Fruit fly (Drosophila melanogaster) whole organism, embryonic: ENCODE measurements around the gene bb8.

Experiments used
- Ada2b ChIP-seq: fragments of 200-800 bp; sonication (Bioruptor generic); IDR thresholded peaks from 2 replicates; pipeline ENCODE4 v1.3.6; 2022; ENCODE audit warnings: missing biosample characterization, missing genetic modification characterization
- Aef1 ChIP-seq: fragments of 200-800 bp; sonication (Bioruptor generic); IDR thresholded peaks from 3 replicates; pipeline ENCODE4 v1.3.6; 2022; ENCODE audit warnings: missing biosample characterization, missing genetic modification characterization
- Awh ChIP-seq: fragments of 200-800 bp; sonication (Bioruptor generic); IDR thresholded peaks from 2 replicates; pipeline ENCODE4, ENCODE4 v1.3.6; 2022; ENCODE audit warnings: missing biosample characterization, missing genetic modification characterization
- Bgb ChIP-seq: fragments of 200-800 bp; sonication (Bioruptor generic); IDR thresholded peaks from 2 replicates; pipeline ENCODE4 v1.3.6; 2022; ENCODE audit warnings: missing biosample characterization, missing genetic modification characterization; ENCODE audit not compliant: partially characterized antibody
- CG10267 ChIP-seq: fragments of 200-800 bp; sonication (Bioruptor generic); optimal IDR thresholded peaks from 2 replicates; lab custom pipeline; 2018; ENCODE audit warnings: missing biosample characterization, mild to moderate bottlenecking, missing genetic modification characterization, moderate library complexity
- CG12391 ChIP-seq: fragments of 200-800 bp; sonication (Bioruptor generic); optimal IDR thresholded peaks from 3 replicates; lab custom pipeline; 2018; ENCODE audit warnings: missing biosample characterization, mild to moderate bottlenecking, missing genetic modification characterization, moderate library complexity
- CG12942 ChIP-seq: fragments of 200-800 bp; sonication (Bioruptor generic); optimal IDR thresholded peaks from 3 replicates; lab custom pipeline; 2016; ENCODE audit warnings: missing biosample characterization, missing genetic modification characterization
- CG14050 ChIP-seq: fragments of 200-800 bp; sonication (Bioruptor generic); IDR thresholded peaks from 3 replicates; pipeline ENCODE4 v1.3.6; 2022; ENCODE audit warnings: missing biosample characterization, missing genetic modification characterization
- CG1603 ChIP-seq: fragments of 200-800 bp; sonication (Bioruptor generic); optimal IDR thresholded peaks from 2 replicates; lab custom pipeline; 2019; ENCODE audit warnings: missing biosample characterization, mild to moderate bottlenecking, missing genetic modification characterization, moderate library complexity
- CG16863 ChIP-seq: fragments of 200-800 bp; sonication (Bioruptor generic); optimal IDR thresholded peaks from 3 replicates; lab custom pipeline; 2016; ENCODE audit warnings: missing biosample characterization, missing genetic modification characterization
- CG17361 ChIP-seq: fragments of 200-800 bp; sonication (Bioruptor generic); IDR thresholded peaks from 3 replicates; pipeline ENCODE4 v1.3.6; 2022; ENCODE audit warnings: missing biosample characterization, missing genetic modification characterization
- CG18262 ChIP-seq: fragments of 200-800 bp; optimal IDR thresholded peaks from 3 replicates; lab custom pipeline; 2019; ENCODE audit warnings: missing biosample characterization, mild to moderate bottlenecking, missing genetic modification characterization, moderate library complexity
- CG1832 ChIP-seq: fragments of 200-800 bp; sonication (Bioruptor generic); optimal IDR thresholded peaks from 2 replicates; lab custom pipeline; 2017; ENCODE audit warnings: missing biosample characterization, mild to moderate bottlenecking, missing genetic modification characterization, inconsistent platforms
- CG2199 ChIP-seq: fragments of 200-800 bp; sonication (Bioruptor generic); IDR thresholded peaks from 3 replicates; pipeline ENCODE4 v1.3.6; 2022; ENCODE audit warnings: missing biosample characterization, missing genetic modification characterization
- CG32772 ChIP-seq: fragments of 200-800 bp; sonication (Bioruptor generic); IDR thresholded peaks from 2 replicates; pipeline ENCODE4 v1.3.6; 2022; ENCODE audit warnings: missing biosample characterization, missing genetic modification characterization
- CG33557 ChIP-seq: fragments of 200-800 bp; sonication (Bioruptor generic); optimal IDR thresholded peaks from 2 replicates; lab custom pipeline; 2019; ENCODE audit warnings: missing biosample characterization, mild to moderate bottlenecking, missing genetic modification characterization, moderate library complexity
- CG5953 ChIP-seq: fragments of 200-800 bp; sonication (Bioruptor generic); IDR thresholded peaks from 2 replicates; pipeline ENCODE4 v1.3.6; 2022; ENCODE audit warnings: missing biosample characterization, missing genetic modification characterization
- CG6254 ChIP-seq: fragments of 200-800 bp; sonication (Bioruptor generic); optimal IDR thresholded peaks from 3 replicates; lab custom pipeline; 2017; ENCODE audit warnings: mild to moderate bottlenecking, missing biosample characterization, missing genetic modification reagents, missing genetic modification characterization
- CG7372 ChIP-seq: fragments of 200-800 bp; sonication (Bioruptor generic); IDR thresholded peaks from 2 replicates; pipeline ENCODE4 v1.3.6; 2022; ENCODE audit warnings: missing biosample characterization, missing genetic modification characterization
- CG7786 ChIP-seq: fragments of 200-800 bp; sonication (Bioruptor generic); optimal IDR thresholded peaks from 2 replicates; lab custom pipeline; 2016; ENCODE audit warnings: missing biosample characterization, missing genetic modification characterization
- CG8281 ChIP-seq: fragments of 200-800 bp; sonication (Bioruptor generic); optimal IDR thresholded peaks from 2 replicates; lab custom pipeline; 2018; ENCODE audit warnings: missing biosample characterization, mild to moderate bottlenecking, missing genetic modification characterization, moderate library complexity
- CG9876 ChIP-seq: fragments of 200-800 bp; sonication (Bioruptor generic); optimal IDR thresholded peaks from 2 replicates; lab custom pipeline; 2016; ENCODE audit warnings: missing biosample characterization, missing genetic modification characterization
- Chrac-16 ChIP-seq: fragments of 200-800 bp; sonication (Bioruptor generic); optimal IDR thresholded peaks from 3 replicates; lab custom pipeline; 2016; ENCODE audit warnings: missing biosample characterization, missing genetic modification characterization
- CoRest ChIP-seq: fragments of 200-800 bp; sonication (Bioruptor generic); optimal IDR thresholded peaks from 3 replicates; lab custom pipeline; 2018; ENCODE audit warnings: missing biosample characterization, mild to moderate bottlenecking, missing genetic modification characterization, moderate library complexity
- D19B ChIP-seq: fragments of 200-800 bp; sonication (Bioruptor generic); optimal IDR thresholded peaks from 2 replicates; lab custom pipeline; 2017; ENCODE audit warnings: missing biosample characterization, mild to moderate bottlenecking, missing genetic modification characterization
- Doc3 ChIP-seq: fragments of 200-800 bp; sonication (Bioruptor generic); IDR thresholded peaks from 3 replicates; pipeline ENCODE4 v1.3.6; 2022; ENCODE audit warnings: missing biosample characterization, missing genetic modification characterization; ENCODE audit not compliant: partially characterized antibody
- Eip74EF ChIP-seq, 2 experiments: fragments of 200-800 bp in 1 of 2; fragments of >200 bp in 1 of 2; sonication (Bioruptor generic) in 1 of 2; optimal IDR thresholded peaks; 2 replicates each; lab custom pipeline; 2017 to 2019; ENCODE audit warnings: missing biosample characterization in 2 of 2, missing genetic modification characterization in 2 of 2, mild to moderate bottlenecking in 1 of 2, moderate library complexity in 1 of 2
- Ets65A ChIP-seq: fragments of 200-800 bp; sonication (Bioruptor generic); peaks from one replicate; lab custom pipeline; 2016; ENCODE audit warnings: missing biosample characterization, missing genetic modification characterization
- HLHmδ ChIP-seq: fragments of 200-800 bp; sonication (Bioruptor generic); optimal IDR thresholded peaks from 2 replicates; lab custom pipeline; 2018; ENCODE audit warnings: missing biosample characterization, mild to moderate bottlenecking, missing genetic modification characterization, moderate library complexity
- Mes4 ChIP-seq: fragments of 200-800 bp; sonication (Bioruptor generic); optimal IDR thresholded peaks from 2 replicates; lab custom pipeline; 2016; ENCODE audit warnings: missing biosample characterization, missing genetic modification characterization
- Oaz ChIP-seq: fragments of 200-800 bp; sonication (Bioruptor generic); IDR thresholded peaks from 2 replicates; pipeline ENCODE4 v1.3.6; 2022; ENCODE audit warnings: missing biosample characterization, missing genetic modification characterization
- Tbp ChIP-seq: fragments of >200 bp; optimal IDR thresholded peaks from 2 replicates; lab custom pipeline; 2018; ENCODE audit warnings: missing biosample characterization, missing genetic modification characterization
- bbx ChIP-seq: fragments of 200-800 bp; sonication (Bioruptor generic); IDR thresholded peaks from 2 replicates; pipeline ENCODE4 v1.3.6; 2022; ENCODE audit warnings: missing biosample characterization, missing genetic modification characterization; ENCODE audit not compliant: partially characterized antibody
- bsh ChIP-seq, 2 experiments: fragments of 200-800 bp; sonication (Bioruptor generic); optimal IDR thresholded peaks; 2 replicates each; lab custom pipeline; 2017 to 2018; ENCODE audit warnings: mild to moderate bottlenecking in 2 of 2, missing biosample characterization in 2 of 2, missing genetic modification characterization in 2 of 2, moderate library complexity in 1 of 2
- crol ChIP-seq: fragments of 200-800 bp; sonication (Bioruptor generic); IDR thresholded peaks from 2 replicates; pipeline ENCODE4 v1.3.6; 2022; ENCODE audit warnings: missing biosample characterization, missing genetic modification characterization
- cwo ChIP-seq: fragments of 200-800 bp; sonication (Bioruptor generic); optimal IDR thresholded peaks from 3 replicates; lab custom pipeline; 2017; ENCODE audit warnings: missing biosample characterization, missing genetic modification characterization, mild to moderate bottlenecking, moderate library complexity, missing genetic modification reagents
- dmrt99B ChIP-seq: fragments of 200-800 bp; sonication (Bioruptor generic); optimal IDR thresholded peaks from 2 replicates; lab custom pipeline; 2018; ENCODE audit warnings: missing biosample characterization, mild to moderate bottlenecking, missing genetic modification characterization, moderate library complexity
- eyg ChIP-seq: fragments of 200-800 bp; sonication (Bioruptor generic); optimal IDR thresholded peaks from 3 replicates; lab custom pipeline; 2016; ENCODE audit warnings: missing biosample characterization, missing genetic modification characterization
- gfzf ChIP-seq: fragments of 200-800 bp; sonication (Bioruptor generic); optimal IDR thresholded peaks from 2 replicates; lab custom pipeline; 2016; ENCODE audit warnings: missing biosample characterization, mild to moderate bottlenecking, missing genetic modification characterization, moderate library complexity
- gro ChIP-seq: fragments of 200-800 bp; sonication (Bioruptor generic); optimal IDR thresholded peaks from 2 replicates; lab custom pipeline; 2016; ENCODE audit warnings: missing biosample characterization, missing genetic modification characterization
- ken ChIP-seq: fragments of 200-800 bp; sonication (Bioruptor generic); IDR thresholded peaks from 3 replicates; pipeline ENCODE4 v1.3.6; 2022; ENCODE audit warnings: missing biosample characterization, missing genetic modification characterization
- phol ChIP-seq: fragments of 200-800 bp; sonication (Bioruptor generic); optimal IDR thresholded peaks from 3 replicates; lab custom pipeline; 2018; ENCODE audit warnings: missing biosample characterization, mild to moderate bottlenecking, missing genetic modification characterization, moderate library complexity
- scrt ChIP-seq: fragments of 200-800 bp; sonication (Bioruptor generic); optimal IDR thresholded peaks from 2 replicates; lab custom pipeline; 2018; ENCODE audit warnings: missing biosample characterization, mild to moderate bottlenecking, missing genetic modification characterization, moderate library complexity
- trem ChIP-seq: fragments of 200-800 bp; optimal IDR thresholded peaks from 3 replicates; lab custom pipeline; 2019; ENCODE audit warnings: missing biosample characterization, mild to moderate bottlenecking, missing genetic modification characterization, moderate library complexity
- wek ChIP-seq: fragments of 200-800 bp; sonication (Bioruptor generic); optimal IDR thresholded peaks from 3 replicates; lab custom pipeline; 2018; ENCODE audit warnings: missing biosample characterization, mild to moderate bottlenecking, missing genetic modification characterization, moderate library complexity
- zen ChIP-seq: fragments of 200-800 bp; sonication (Bioruptor generic); optimal IDR thresholded peaks from 3 replicates; lab custom pipeline; 2018; ENCODE audit warnings: missing biosample characterization, mild to moderate bottlenecking, missing genetic modification characterization, moderate library complexity
- zf30C ChIP-seq: fragments of 200-800 bp; sonication (Bioruptor generic); optimal IDR thresholded peaks from 3 replicates; lab custom pipeline; 2018; ENCODE audit warnings: missing biosample characterization, mild to moderate bottlenecking, missing genetic modification characterization

The bb8 gene

DNA sequence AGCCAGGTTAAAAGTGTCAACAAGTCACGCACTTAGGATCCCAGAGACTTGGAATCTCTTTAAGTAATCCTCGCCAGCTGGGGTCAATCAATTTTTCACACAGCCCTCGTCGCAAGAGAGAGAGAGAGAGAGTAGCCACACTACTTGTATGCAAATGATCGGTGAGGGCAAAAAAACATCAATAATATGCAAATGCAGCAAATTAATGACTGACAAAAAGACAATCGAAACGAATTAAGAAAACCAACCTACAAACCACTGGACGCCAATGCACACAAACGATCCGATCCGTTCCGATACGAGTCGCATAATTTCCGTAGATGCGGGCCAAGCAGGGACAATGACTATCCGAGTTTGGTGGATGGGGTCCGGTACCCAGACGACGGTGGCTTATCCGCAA, 19.7 kb upstream of the bb8 start (continued):
- TF ChIP-seq CG7372 (GFP tag; lab: Robert Waterston, UW): no peak

DNA sequence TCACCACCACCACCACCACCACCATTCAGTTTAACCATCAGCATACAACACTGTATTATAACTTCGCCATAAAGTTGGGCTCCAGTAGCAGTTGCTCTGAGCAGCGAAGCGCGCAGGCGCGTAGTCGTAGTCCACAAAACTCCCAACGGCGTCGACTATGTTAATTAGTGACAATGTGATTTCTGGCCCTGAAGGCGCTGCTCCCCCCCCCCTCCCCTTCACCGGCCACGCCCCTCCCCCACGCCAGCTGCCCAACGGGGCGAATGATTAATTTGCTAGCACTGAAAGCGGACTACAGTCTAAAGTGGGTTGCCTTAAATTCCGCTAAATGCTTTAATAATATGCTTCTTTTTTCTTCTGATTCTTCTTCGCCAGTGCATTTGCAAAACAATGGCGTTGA, 16.8 kb upstream of the bb8 start:
- TF ChIP-seq Mes4 (GFP tag; lab: Kevin White, UChicago) (no peak), crol (peak; percentile 78), CG2199 (0 out of 3 replicates have a peak, but pooled peaks have one; percentile 55)

DNA sequence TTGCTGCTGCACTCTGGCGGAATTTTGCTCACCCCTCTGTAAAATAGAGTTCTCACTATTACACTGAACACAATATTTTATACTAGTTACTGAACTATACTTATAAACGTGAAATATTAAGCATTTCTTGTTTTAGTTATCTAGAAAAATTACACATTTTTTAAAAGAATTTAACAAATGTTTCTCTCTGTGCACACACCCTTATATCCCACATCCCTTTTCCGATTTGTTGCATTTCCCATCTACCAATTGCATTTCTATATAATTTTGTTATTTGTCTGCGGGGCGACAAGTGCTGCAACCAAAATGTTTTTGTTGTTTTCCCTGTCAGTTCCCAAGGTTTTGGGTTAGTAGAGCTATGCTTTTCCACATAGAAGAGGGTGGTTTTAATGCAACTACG, 13.3 kb upstream of the bb8 start:
- TF ChIP-seq dmrt99B: no peak
- no peak for TF ChIP-seq CG14050 (GFP tag; lab: Robert Waterston, UW)
- no peak for TF ChIP-seq gfzf (GFP tag; lab: Kevin White, UChicago)
- no peak for TF ChIP-seq HLHmδ (GFP tag; lab: Kevin White, UChicago)
- TF ChIP-seq eyg (GFP tag; lab: Kevin White, UChicago): no peak
- no peak for TF ChIP-seq bbx (GFP tag; lab: Robert Waterston, UW)
- no peak for TF ChIP-seq CG5953 (GFP tag; lab: Robert Waterston, UW)
- TF ChIP-seq CG10267 (tag; lab: Kevin White, UChicago): peak; percentile 50
- peak; percentile 25 for TF ChIP-seq CG1603
- peak; percentile 51 for TF ChIP-seq CG33557
- 0 out of 3 replicates have a peak, but pooled peaks have one; percentile 40 for TF ChIP-seq CG17361 (GFP tag; lab: Robert Waterston, UW)
- TF ChIP-seq CG8281: no peak
- TF ChIP-seq Awh (GFP tag; lab: Robert Waterston, UW): no peak
- peak; percentile 48 for TF ChIP-seq CG12391 (tag; lab: Kevin White, UChicago)
- TF ChIP-seq Chrac-16 (GFP tag; lab: Kevin White, UChicago): peak; percentile 46
- TF ChIP-seq gro (GFP tag; lab: Kevin White, UChicago): no peak
- no peak for TF ChIP-seq scrt (GFP tag; lab: Kevin White, UChicago)
- no peak for TF ChIP-seq Ada2b (GFP tag; lab: Robert Waterston, UW)
- TF ChIP-seq CG12942 (GFP tag; lab: Kevin White, UChicago): no peak
- peak; percentile 38 for TF ChIP-seq zen (tag; lab: Kevin White, UChicago)
- no peak for TF ChIP-seq CoRest (tag; lab: Kevin White, UChicago)
- TF ChIP-seq Doc3 (GFP tag; lab: Robert Waterston, UW): no peak
- no peak for TF ChIP-seq ken
- no peak for TF ChIP-seq Tbp (GFP tag; lab: Kevin White, UChicago)
- TF ChIP-seq Bgb (GFP tag; lab: Robert Waterston, UW): no peak
- TF ChIP-seq phol (tag; lab: Kevin White, UChicago): peak; percentile 20
- TF ChIP-seq Ets65A (GFP tag; lab: Kevin White, UChicago): no peak
- TF ChIP-seq D19B (GFP tag; lab: Kevin White, UChicago): no peak
- no peak for TF ChIP-seq CG32772 (GFP tag; lab: Robert Waterston, UW)
- TF ChIP-seq CG9876 (GFP tag; lab: Kevin White, UChicago): no peak
- peak; percentile 87 for TF ChIP-seq zf30C
- TF ChIP-seq CG7786 (GFP tag; lab: Kevin White, UChicago): no peak
- TF ChIP-seq Aef1: no peak
- no peak for TF ChIP-seq Oaz
- no peak for TF ChIP-seq cwo (GFP tag; lab: Kevin White, UChicago)
- peak; percentile 32 for TF ChIP-seq CG16863 (GFP tag; lab: Kevin White, UChicago)
- peak in 1 of 2 experiments; percentile 48 for TF ChIP-seq bsh (GFP tag; optimal IDR thresholded peaks at IDR 0.05; lab: Kevin White, UChicago)
- no peak for TF ChIP-seq wek (GFP tag; lab: Kevin White, UChicago)
- no peak for TF ChIP-seq CG1832 (GFP tag; lab: Kevin White, UChicago)
- peak; percentile 70 for TF ChIP-seq CG18262 (tag; lab: Kevin White, UChicago)
- TF ChIP-seq CG6254 (GFP tag; lab: Kevin White, UChicago): no peak
- no peak for TF ChIP-seq Eip74EF (GFP tag; optimal IDR thresholded peaks at IDR 0.05; lab: Kevin White, UChicago)
- TF ChIP-seq trem (tag; lab: Kevin White, UChicago): peak; percentile 13
